Worm (Caenorhabditis elegans) whole organism, early embryonic: ENCODE measurements around the gene W07E11.1.

ENCODE experiments used
- B0310.2 ChIP-seq: sonication (generic microtip); optimal IDR thresholded peaks from 2 replicates; lab custom pipeline; 2016; ENCODE audit warnings: mild to moderate bottlenecking, missing genetic modification characterization, missing compliant biosample characterization
- F13C5.2 ChIP-seq: sonication (generic microtip); optimal IDR thresholded peaks from 2 replicates; lab custom pipeline; 2017; ENCODE audit warnings: mild to moderate bottlenecking, missing genetic modification characterization, inconsistent platforms, missing compliant biosample characterization
- aly-1 ChIP-seq: sonication (generic microtip); optimal IDR thresholded peaks from 2 replicates; lab custom pipeline; 2016; ENCODE audit warnings: missing genetic modification characterization, missing compliant biosample characterization
- ama-1 ChIP-seq: fragments of 150-350 bp; optimal IDR thresholded peaks from 2 replicates; lab custom pipeline; 2014
- ets-7 ChIP-seq: sonication (generic microtip); optimal IDR thresholded peaks from 2 replicates; lab custom pipeline; 2016; ENCODE audit warnings: missing genotype, missing genetic modification characterization, missing compliant biosample characterization
- sea-1 ChIP-seq: fragments of 200-800 bp; sonication (Bioruptor generic); conservative IDR thresholded peaks from 2 replicates; pipeline ENCODE4 v1.3.6; 2022; ENCODE audit warnings: missing genetic modification characterization, missing compliant biosample characterization
- tbx-37 ChIP-seq: fragments of 200-800 bp; sonication (Bioruptor generic); conservative IDR thresholded peaks from 2 replicates; pipeline ENCODE4 v1.3.6; 2022; ENCODE audit warnings: missing genetic modification reagents, missing genetic modification characterization, missing compliant biosample characterization
- tra-4 ChIP-seq: sonication (generic microtip); optimal IDR thresholded peaks from 2 replicates; lab custom pipeline; 2017; ENCODE audit warnings: missing genetic modification characterization, missing compliant biosample characterization

ce11 chrX:10124338-10124737 is 39.9 kb downstream of the W07E11.1 start:
- TF ChIP-seq ama-1 (lab: Kevin White, UChicago): no peak
- TF ChIP-seq F13C5.2: no peak
- TF ChIP-seq aly-1 (tag; lab: Kevin White, UChicago): no peak
- no peak for TF ChIP-seq ets-7 (tag; lab: Kevin White, UChicago)
- TF ChIP-seq sea-1 (GFP tag; lab: Robert Waterston, UW): no peak
- TF ChIP-seq B0310.2 (tag; lab: Kevin White, UChicago): no peak
- TF ChIP-seq tra-4 (tag; lab: Kevin White, UChicago): no peak
- no peak for TF ChIP-seq tbx-37 (GFP tag; lab: Robert Waterston, UW)
